Worm (Caenorhabditis elegans): ENCODE results near the gene drr-2.

- no peak for TF ChIP-seq eor-1 (tag; optimal IDR thresholded peaks at IDR 0.05)
- TF ChIP-seq snpc-4 (tag; optimal IDR thresholded peaks at IDR 0.05): no peak
- TF ChIP-seq nhr-237 (tag; optimal IDR thresholded peaks at IDR 0.05): no peak
- TF ChIP-seq lsy-12 (tag; optimal IDR thresholded peaks at IDR 0.05): no peak
- no peak for TF ChIP-seq R02D3.7 (tag; optimal IDR thresholded peaks at IDR 0.05)
- TF ChIP-seq nhr-76 (tag; optimal IDR thresholded peaks at IDR 0.05): no peak
- no peak for TF ChIP-seq nfya-1 (tag; optimal IDR thresholded peaks at IDR 0.05; ENCODE audit: insufficient read depth)
- TF ChIP-seq nhr-12 (tag; optimal IDR thresholded peaks at IDR 0.05): no peak
- TF ChIP-seq lin-15B (tag; optimal IDR thresholded peaks at IDR 0.05): no peak
- no peak for TF ChIP-seq fkh-10 (GFP tag; optimal IDR thresholded peaks at IDR 0.05)
- TF ChIP-seq ceh-28 (tag; optimal IDR thresholded peaks at IDR 0.05): no peak
- no peak for TF ChIP-seq elt-1 (tag; optimal IDR thresholded peaks at IDR 0.05)
- TF ChIP-seq ama-1 (optimal IDR thresholded peaks at IDR 0.05): no peak
- no peak for TF ChIP-seq mml-1 (tag; optimal IDR thresholded peaks at IDR 0.05)
Measured at ce11 chrIII:13623014-13623413, 20.4 kb downstream of the drr-2 start, which contains the start of gene mlc-5.
